Fruit fly (Drosophila melanogaster) whole organism, wandering third instar larva: ENCODE measurements around the gene Wdr62.
A peak's percentile ranks its signal among the peaks of the same experiment; 100 is the strongest.

Source experiments
- Abd-B ChIP-seq: fragments of >200 bp; optimal IDR thresholded peaks from 2 replicates; lab custom pipeline; 2017; ENCODE audit warnings: missing biosample characterization, missing genetic modification characterization
- CG9705 ChIP-seq: fragments of 200-800 bp; sonication (Bioruptor generic); optimal IDR thresholded peaks from 2 replicates; lab custom pipeline; 2018; ENCODE audit warnings: missing biosample characterization, mild to moderate bottlenecking, missing genetic modification characterization
- CrebA ChIP-seq: fragments of 200-800 bp; sonication (Bioruptor generic); optimal IDR thresholded peaks from 2 replicates; lab custom pipeline; 2016; ENCODE audit warnings: missing biosample characterization, mild to moderate bottlenecking, missing genetic modification characterization, borderline replicate concordance
- Dfd ChIP-seq: fragments of >200 bp; optimal IDR thresholded peaks from 2 replicates; lab custom pipeline; 2017; ENCODE audit warnings: missing biosample characterization, missing genetic modification characterization
- Dif ChIP-seq: fragments of 200-275, 200-300 bp; sonication (Bioruptor generic); optimal IDR thresholded peaks from 2 replicates; lab custom pipeline; 2018; ENCODE audit warnings: missing biosample characterization, missing genetic modification characterization; ENCODE audit not compliant: partially characterized antibody
- GATAd ChIP-seq: sonication (Bioruptor generic); optimal IDR thresholded peaks from 2 replicates; lab custom pipeline; 2016; ENCODE audit warnings: missing biosample characterization, missing genetic modification characterization
- HLH106 ChIP-seq: fragments of 200-800 bp; optimal IDR thresholded peaks from 3 replicates; lab custom pipeline; 2019; ENCODE audit warnings: missing biosample characterization, mild to moderate bottlenecking, missing genetic modification characterization, moderate library complexity
- Hnf4 ChIP-seq: fragments of 200-800 bp; sonication (Bioruptor generic); optimal IDR thresholded peaks from 2 replicates; lab custom pipeline; 2016; ENCODE audit warnings: missing biosample characterization, mild to moderate bottlenecking, missing genetic modification characterization
- Hr78 ChIP-seq: fragments of >200 bp; optimal IDR thresholded peaks from 2 replicates; lab custom pipeline; 2017; ENCODE audit warnings: missing biosample characterization, missing genetic modification characterization
- Hr83 ChIP-seq: fragments of 200-300 bp; sonication (Bioruptor generic); optimal IDR thresholded peaks from 2 replicates; lab custom pipeline; 2016; ENCODE audit warnings: missing biosample characterization, mild to moderate bottlenecking, missing genetic modification characterization, moderate library complexity; ENCODE audit not compliant: poor library complexity, severe bottlenecking
- Jra ChIP-seq: sonication (Bioruptor generic); optimal IDR thresholded peaks from 2 replicates; lab custom pipeline; 2016; ENCODE audit warnings: missing biosample characterization, missing genetic modification characterization
- Mio ChIP-seq: sonication (Bioruptor generic); optimal IDR thresholded peaks from 2 replicates; lab custom pipeline; 2016; ENCODE audit warnings: missing biosample characterization, missing genetic modification characterization
- Myc ChIP-seq: fragments of >200 bp; optimal IDR thresholded peaks from 2 replicates; lab custom pipeline; 2017
- N ChIP-seq: fragments of >200 bp; optimal IDR thresholded peaks from 2 replicates; lab custom pipeline; 2018; ENCODE audit warnings: missing biosample characterization, missing external identifiers, missing genetic modification characterization
- OdsH ChIP-seq: fragments of 200-800 bp; sonication (Bioruptor generic); optimal IDR thresholded peaks from 2 replicates; lab custom pipeline; 2016; ENCODE audit warnings: missing biosample characterization, mild to moderate bottlenecking, missing genetic modification characterization
- Rel ChIP-seq, 2 experiments: fragments of 200-800 bp; sonication (Bioruptor generic) in 1 of 2; optimal IDR thresholded peaks; 2 replicates in 1 of 2; 3 replicates in 1 of 2; lab custom pipeline; 2016 to 2019; ENCODE audit warnings: mild to moderate bottlenecking in 2 of 2, missing biosample characterization in 2 of 2, missing genetic modification characterization in 2 of 2, moderate library complexity in 1 of 2
- Sp1 ChIP-seq: fragments of 200-800 bp; sonication (Bioruptor generic); optimal IDR thresholded peaks from 3 replicates; lab custom pipeline; 2019; ENCODE audit warnings: missing biosample characterization, mild to moderate bottlenecking, missing genetic modification characterization, moderate library complexity
- Vsx2 ChIP-seq: fragments of 200-300, 225-300 bp; sonication (Bioruptor generic); optimal IDR thresholded peaks from 2 replicates; lab custom pipeline; 2018; ENCODE audit warnings: missing biosample characterization, missing genetic modification characterization; ENCODE audit not compliant: partially characterized antibody
- br ChIP-seq: fragments of 200-800 bp; sonication (Bioruptor generic); optimal IDR thresholded peaks from 2 replicates; lab custom pipeline; 2016; ENCODE audit warnings: missing biosample characterization, missing genetic modification characterization
- brk ChIP-seq: fragments of 200-800 bp; sonication (Bioruptor generic); optimal IDR thresholded peaks from 2 replicates; lab custom pipeline; 2016; ENCODE audit warnings: missing biosample characterization, mild to moderate bottlenecking, missing genetic modification characterization
- dl ChIP-seq, 2 experiments: fragments of 175-275, 200-275 bp in 1 of 2; fragments of 200-275 bp in 1 of 2; sonication (Bioruptor generic); optimal IDR thresholded peaks; lab custom pipeline; 2018; ENCODE audit warnings: mild to moderate bottlenecking in 2 of 2, missing biosample characterization in 2 of 2, missing genetic modification characterization in 2 of 2, moderate library complexity in 2 of 2; ENCODE audit not compliant: partially characterized antibody in 2 of 2, insufficient read depth in 1 of 2
- dmrt93B ChIP-seq: fragments of 200-800 bp; sonication (Bioruptor generic); optimal IDR thresholded peaks from 2 replicates; lab custom pipeline; 2018; ENCODE audit warnings: missing biosample characterization, mild to moderate bottlenecking, missing genetic modification characterization
- ey ChIP-seq: fragments of 200-800 bp; sonication (Bioruptor generic); optimal IDR thresholded peaks from 2 replicates; lab custom pipeline; 2016; ENCODE audit warnings: missing biosample characterization, missing genetic modification characterization
- foxo ChIP-seq, 2 experiments: fragments of 200-800 bp; sonication (Bioruptor generic); optimal IDR thresholded peaks; 2 replicates in 1 of 2; 3 replicates in 1 of 2; lab custom pipeline; 2016 to 2017; ENCODE audit warnings: missing biosample characterization in 2 of 2, missing genetic modification characterization in 2 of 2
- fru ChIP-seq: fragments of 200-800 bp; sonication (Bioruptor generic); optimal IDR thresholded peaks from 3 replicates; lab custom pipeline; 2016; ENCODE audit warnings: missing biosample characterization, mild to moderate bottlenecking, missing genetic modification characterization
- h ChIP-seq: fragments of 200-800 bp; sonication (Bioruptor generic); optimal IDR thresholded peaks from 3 replicates; lab custom pipeline; 2016; ENCODE audit warnings: missing biosample characterization, mild to moderate bottlenecking, missing genetic modification characterization
- jim ChIP-seq: fragments of 175-275, 200-325 bp; sonication (Bioruptor generic); optimal IDR thresholded peaks from 2 replicates; lab custom pipeline; 2016; ENCODE audit warnings: missing biosample characterization, mild to moderate bottlenecking, missing genetic modification characterization
- pan ChIP-seq: fragments of >200 bp; optimal IDR thresholded peaks from 2 replicates; lab custom pipeline; 2017
- psq ChIP-seq: fragments of 200-800 bp; sonication (Bioruptor generic); optimal IDR thresholded peaks from 3 replicates; lab custom pipeline; 2017; ENCODE audit warnings: missing biosample characterization, mild to moderate bottlenecking, missing genetic modification characterization, moderate library complexity
- rgr ChIP-seq: fragments of 200-800 bp; sonication (Bioruptor generic); optimal IDR thresholded peaks from 3 replicates; lab custom pipeline; 2016; ENCODE audit warnings: missing biosample characterization, mild to moderate bottlenecking, missing genetic modification characterization
- sage ChIP-seq: fragments of 200-800 bp; sonication (Bioruptor generic); optimal IDR thresholded peaks from 2 replicates; lab custom pipeline; 2016; ENCODE audit warnings: missing biosample characterization, mild to moderate bottlenecking, missing genetic modification characterization
- sv ChIP-seq: fragments of 200-800 bp; sonication (Bioruptor generic); optimal IDR thresholded peaks from 3 replicates; lab custom pipeline; 2016; ENCODE audit warnings: missing biosample characterization, missing genetic modification characterization
- tai ChIP-seq: sonication (Bioruptor generic); optimal IDR thresholded peaks from 2 replicates; lab custom pipeline; 2016; ENCODE audit warnings: missing biosample characterization, missing genetic modification characterization
- usp ChIP-seq: fragments of >200 bp; optimal IDR thresholded peaks from 2 replicates; lab custom pipeline; 2017; ENCODE audit warnings: missing biosample characterization, missing genetic modification characterization

The Wdr62 gene

DNA sequence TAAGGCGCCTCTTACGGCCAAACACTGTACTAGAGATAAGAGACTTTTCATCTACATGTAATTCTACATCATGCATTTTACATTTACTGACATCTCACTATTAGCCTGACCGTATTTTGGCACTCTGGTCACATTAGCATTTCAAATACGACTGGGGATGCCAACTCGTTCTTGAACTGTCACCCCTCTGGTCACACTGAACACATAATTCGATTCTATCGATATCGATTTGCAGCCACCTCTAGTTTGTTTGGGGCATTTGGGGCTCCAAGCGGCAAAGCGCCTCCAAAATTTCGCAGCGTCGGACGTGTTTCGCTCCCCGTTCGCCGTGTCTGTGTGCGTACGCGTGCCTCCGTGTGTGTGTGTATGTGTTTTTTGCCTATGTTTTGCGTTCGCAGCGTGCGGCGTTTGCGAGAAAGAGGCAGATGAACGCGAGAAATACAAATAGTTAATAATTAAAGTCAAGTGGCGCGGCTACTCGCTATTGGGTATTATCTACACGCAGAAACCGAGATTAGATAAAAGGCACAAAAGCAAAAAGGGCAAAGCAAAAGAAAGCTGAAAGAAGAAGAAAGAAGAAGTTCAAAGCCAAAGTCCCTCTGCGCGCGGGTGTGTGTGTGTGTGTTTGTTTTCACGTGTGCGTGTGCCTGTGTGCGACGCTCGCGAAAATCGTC, at the start of gene Wdr62:
Wdr62 (plus strand) TSS at position 214 of the 674 bp plus-strand sequence.
- TF ChIP-seq dl (GFP tag; optimal IDR thresholded peaks at IDR 0.05; lab: Kevin White, UChicago; ENCODE audit: insufficient read depth in 1 of 2, partially characterized antibody in 2 of 2) (peak; percentile 30 to 45), fru (GFP tag; lab: Kevin White, UChicago) (peak; percentile 32), GATAd (GFP tag; lab: Kevin White, UChicago) (peak; percentile 71), sv (GFP tag; lab: Kevin White, UChicago) (peak; percentile 34), Hnf4 (GFP tag; lab: Kevin White, UChicago) (peak; percentile 67), rgr (GFP tag; lab: Kevin White, UChicago) (peak; percentile 58), brk (GFP tag; lab: Kevin White, UChicago) (no peak), Hr83 (GFP tag; lab: Kevin White, UChicago) (peak; percentile 71), br (peak; percentile 65), ey (GFP tag; lab: Kevin White, UChicago) (peak; percentile 22), foxo (GFP tag; optimal IDR thresholded peaks at IDR 0.05; lab: Kevin White, UChicago) (peak in 1 of 2 experiments; percentile 34), Vsx2 (GFP tag; lab: Kevin White, UChicago) (peak; percentile 95), jim (GFP tag; lab: Kevin White, UChicago) (no peak), usp (GFP tag; lab: Kevin White, UChicago) (no peak), Dif (GFP tag; lab: Kevin White, UChicago) (peak; percentile 85), Sp1 (GFP tag; lab: Kevin White, UChicago) (peak; percentile 69), Mio (no peak), OdsH (peak; percentile 35), h (GFP tag; lab: Kevin White, UChicago) (peak; percentile 95), Hr78 (GFP tag; lab: Kevin White, UChicago) (no peak), CrebA (GFP tag; lab: Kevin White, UChicago) (no peak), psq (GFP tag; lab: Kevin White, UChicago) (peak; percentile 70), Jra (GFP tag; lab: Kevin White, UChicago) (peak; percentile 57), Abd-B (GFP tag; lab: Kevin White, UChicago) (no peak), HLH106 (tag; lab: Kevin White, UChicago) (peak; percentile 12), Myc (lab: Kevin White, UChicago) (peak; percentile 32), N (peak; percentile 43), Rel (GFP tag; optimal IDR thresholded peaks at IDR 0.05; lab: Kevin White, UChicago) (no peak), Rel (tag; optimal IDR thresholded peaks at IDR 0.05; lab: Kevin White, UChicago) (peak; percentile 62), tai (GFP tag; lab: Kevin White, UChicago) (peak; percentile 44)

DNA sequence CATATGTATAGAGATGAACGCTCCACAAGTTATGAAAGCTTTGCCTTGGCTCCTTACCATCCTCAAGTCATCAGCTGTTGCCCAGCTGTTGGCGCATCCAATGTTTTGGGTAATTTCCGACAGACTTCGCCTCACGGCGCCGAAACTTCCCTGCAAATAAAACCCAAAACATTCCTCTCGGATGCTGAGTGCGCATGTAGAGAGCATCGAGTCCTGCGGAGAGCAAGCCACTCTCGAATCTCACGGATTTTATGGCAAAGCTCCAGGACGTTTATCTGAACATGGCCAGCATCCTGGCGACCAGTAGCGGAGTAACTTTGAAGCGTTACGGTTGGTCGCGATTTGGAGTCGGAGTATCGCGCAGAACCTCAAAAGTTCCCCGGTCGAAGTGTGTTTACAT, 48.2 kb upstream of the Wdr62 start, which contains the start of gene wry:
wry (plus strand) TSS at position 301 of the 400 bp plus-strand sequence.
- TF ChIP-seq foxo (GFP tag; optimal IDR thresholded peaks at IDR 0.05; lab: Kevin White, UChicago): no peak

DNA sequence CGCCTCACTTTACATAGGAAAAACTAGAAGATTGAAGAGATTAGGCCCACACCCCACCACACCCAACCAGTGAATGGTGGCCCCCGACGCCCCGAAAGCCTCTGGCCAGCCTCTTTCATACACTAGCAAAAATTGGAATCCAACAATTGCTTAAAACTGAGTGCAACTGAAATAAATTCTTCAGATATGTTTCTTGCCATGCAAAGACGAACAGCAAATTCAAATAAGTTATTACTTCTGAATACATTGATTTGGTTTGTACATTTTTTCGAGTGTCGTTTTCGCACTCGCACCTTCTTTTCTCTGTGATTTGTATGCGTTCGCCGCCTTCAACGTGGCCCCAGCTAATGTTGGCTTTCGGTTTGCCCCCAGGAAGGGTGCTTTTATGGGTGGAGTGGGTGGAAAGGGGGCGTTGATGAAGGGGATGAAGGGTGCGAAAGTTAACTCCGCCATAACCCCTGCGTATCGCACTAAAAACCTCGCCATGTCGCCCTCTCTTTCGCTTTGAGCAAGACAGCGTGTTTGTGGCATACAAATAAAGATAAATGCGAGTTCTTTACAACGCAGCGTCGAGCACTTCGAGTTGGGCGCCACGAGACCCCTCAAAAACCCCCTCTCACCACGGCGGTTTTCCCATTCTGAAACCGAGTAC, 46.6 kb upstream of the Wdr62 start:
- no peak for TF ChIP-seq dmrt93B (GFP tag; lab: Kevin White, UChicago)
- no peak for TF ChIP-seq psq (GFP tag; lab: Kevin White, UChicago)
- no peak for TF ChIP-seq Jra (GFP tag; lab: Kevin White, UChicago)
- no peak for TF ChIP-seq Dfd (GFP tag; lab: Kevin White, UChicago)

DNA sequence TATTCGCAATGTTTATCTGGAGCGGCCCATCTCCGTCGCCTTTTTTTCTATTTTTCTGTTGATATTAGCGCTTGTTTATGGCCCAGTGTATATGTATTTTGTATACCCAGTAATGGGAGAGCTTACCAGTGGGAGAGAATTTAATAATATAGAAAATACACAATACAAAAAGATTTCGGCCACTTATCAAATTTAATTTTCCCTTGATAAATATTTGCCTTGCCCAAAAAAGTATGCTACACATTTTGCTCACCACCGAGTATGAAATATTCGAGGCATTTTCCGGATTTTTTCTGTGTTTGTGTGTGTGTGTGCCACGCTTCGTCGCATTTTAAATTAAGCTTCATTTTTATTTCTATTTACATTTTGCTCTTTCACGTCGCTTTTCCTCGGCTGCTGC, 45.4 kb upstream of the Wdr62 start:
- no peak for TF ChIP-seq foxo (GFP tag; optimal IDR thresholded peaks at IDR 0.05; lab: Kevin White, UChicago)
- no peak for TF ChIP-seq usp (GFP tag; lab: Kevin White, UChicago)
- TF ChIP-seq Rel (GFP tag; optimal IDR thresholded peaks at IDR 0.05; lab: Kevin White, UChicago): no peak
- TF ChIP-seq Rel (tag; optimal IDR thresholded peaks at IDR 0.05; lab: Kevin White, UChicago): no peak
- no peak for TF ChIP-seq pan (lab: Kevin White, UChicago)
- no peak for TF ChIP-seq brk (GFP tag; lab: Kevin White, UChicago)
- no peak for TF ChIP-seq sage (GFP tag; lab: Kevin White, UChicago)
- TF ChIP-seq Myc (lab: Kevin White, UChicago): no peak
- no peak for TF ChIP-seq br
- TF ChIP-seq Sp1 (GFP tag; lab: Kevin White, UChicago): no peak
- no peak for TF ChIP-seq N
- no peak for TF ChIP-seq Hnf4 (GFP tag; lab: Kevin White, UChicago)
- no peak for TF ChIP-seq ey (GFP tag; lab: Kevin White, UChicago)
- TF ChIP-seq jim (GFP tag; lab: Kevin White, UChicago): no peak
- TF ChIP-seq CG9705 (GFP tag; lab: Kevin White, UChicago): no peak
- TF ChIP-seq psq (GFP tag; lab: Kevin White, UChicago): no peak
- no peak for TF ChIP-seq rgr (GFP tag; lab: Kevin White, UChicago)
- no peak for TF ChIP-seq fru (GFP tag; lab: Kevin White, UChicago)
- TF ChIP-seq GATAd (GFP tag; lab: Kevin White, UChicago): no peak
